Worm (Caenorhabditis elegans) whole organism, mixed stage, embryonic: ENCODE measurements around the gene B0457.4.

Experiments used
- drap-1 ChIP-seq: fragments of 200-800 bp; sonication (Bioruptor generic); optimal IDR thresholded peaks from 3 replicates; lab custom pipeline; 2018; ENCODE audit warnings: mild to moderate bottlenecking, missing genetic modification characterization, missing compliant biosample characterization
- lin-13 ChIP-seq: fragments of 150-350 bp; optimal IDR thresholded peaks from 2 replicates; lab custom pipeline; 2014; ENCODE audit warnings: missing biosample characterization, missing genetic modification characterization
- unc-39 ChIP-seq: fragments of 150-350 bp; optimal IDR thresholded peaks from 2 replicates; lab custom pipeline; 2014; ENCODE audit warnings: missing biosample characterization, missing genetic modification characterization

ce11 chrII:8933693-8934432 is 22.0 kb upstream of the B0457.4 start, which contains the start of gene T21B10.3:
- TF ChIP-seq drap-1 (GFP tag; lab: Kevin White, UChicago) (no peak), lin-13 (tag; lab: Kevin White, UChicago) (no peak), unc-39 (no peak)
